Fruit fly (Drosophila melanogaster): Measurements from ENCODE around the gene CG31777.

The CG31777 gene

dm6 chr2L:3669034-3669433, 37.8 kb downstream of the CG31777 start, which contains the start of gene Sfp24Bd:
Gene Sfp24Bd, minus strand, starts transcription at chr2L:3669134.
- TF ChIP-seq usp (GFP tag; optimal IDR thresholded peaks at IDR 0.05) (no peak), CG8478 (optimal IDR thresholded peaks at IDR 0.05) (no peak), EcR (GFP tag; optimal IDR thresholded peaks at IDR 0.05) (no peak), psq (optimal IDR thresholded peaks at IDR 0.05) (no peak)

- TF ChIP-seq pan (optimal IDR thresholded peaks at IDR 0.05) (no peak), psq (optimal IDR thresholded peaks at IDR 0.05) (no peak), usp (GFP tag; optimal IDR thresholded peaks at IDR 0.05) (no peak), EcR (GFP tag; optimal IDR thresholded peaks at IDR 0.05) (no peak), Dll (optimal IDR thresholded peaks at IDR 0.05) (no peak)
Measured at dm6 chr2L:3668451-3668850, 38.4 kb downstream of the CG31777 start, which contains the start of gene Sfp24Ba. Gene Sfp24Ba, minus strand, starts transcription at chr2L:3668551.

- TF ChIP-seq CG8478 (optimal IDR thresholded peaks at IDR 0.05) (no peak), usp (GFP tag; optimal IDR thresholded peaks at IDR 0.05) (no peak), pan (optimal IDR thresholded peaks at IDR 0.05) (no peak), psq (optimal IDR thresholded peaks at IDR 0.05) (no peak), Dll (optimal IDR thresholded peaks at IDR 0.05) (no peak), EcR (GFP tag; optimal IDR thresholded peaks at IDR 0.05) (no peak)
Measured at dm6 chr2L:3662307-3662795, 44.5 kb downstream of the CG31777 start, which contains the start of gene Drgx. Gene Drgx, plus strand, starts transcription at chr2L:3662745.

dm6 chr2L:3657349-3658142, 49.3 kb downstream of the CG31777 start:
- TF ChIP-seq EcR (GFP tag; optimal IDR thresholded peaks at IDR 0.05): no peak
- no peak for TF ChIP-seq Dll (optimal IDR thresholded peaks at IDR 0.05)
- no peak for TF ChIP-seq pan (optimal IDR thresholded peaks at IDR 0.05)
- TF ChIP-seq usp (GFP tag; optimal IDR thresholded peaks at IDR 0.05): no peak
- TF ChIP-seq CG8478 (optimal IDR thresholded peaks at IDR 0.05): no peak
- TF ChIP-seq psq (optimal IDR thresholded peaks at IDR 0.05): no peak

dm6 chr2L:3656667-3657066, 50.2 kb downstream of the CG31777 start, which contains the start of gene for:
Gene for, minus strand, starts transcription at chr2L:3656953.
- TF ChIP-seq pan (optimal IDR thresholded peaks at IDR 0.05) (no peak), EcR (GFP tag; optimal IDR thresholded peaks at IDR 0.05) (no peak), psq (optimal IDR thresholded peaks at IDR 0.05) (no peak)

Measured in whole organism.